Worm (Caenorhabditis elegans) whole organism, young adult: ENCODE results near the gene flh-2.
A peak's percentile ranks its signal among the peaks of the same experiment; 100 is the strongest.

Experiments
- B0035.1 ChIP-seq: sonication (generic microtip); optimal IDR thresholded peaks from 2 replicates; lab custom pipeline; 2016; ENCODE audit warnings: missing genetic modification characterization, mild to moderate bottlenecking, missing compliant biosample characterization, missing genotype, missing genetic modification reagents
- B0261.1 ChIP-seq: sonication (generic microtip); optimal IDR thresholded peaks from 2 replicates; lab custom pipeline; 2016; ENCODE audit warnings: mild to moderate bottlenecking, missing genetic modification characterization, moderate library complexity, missing compliant biosample characterization
- C17E4.6 ChIP-seq: fragments of 200-800 bp; sonication (Bioruptor generic); IDR thresholded peaks from 2 replicates; pipeline ENCODE4 v1.3.6; 2022; ENCODE audit warnings: missing genetic modification reagents, missing genetic modification characterization, missing compliant biosample characterization
- F10E7.11 ChIP-seq: sonication (generic microtip); optimal IDR thresholded peaks from 2 replicates; lab custom pipeline; 2017; ENCODE audit warnings: mild to moderate bottlenecking, missing genetic modification characterization, moderate library complexity, missing compliant biosample characterization
- F33H1.4 ChIP-seq: fragments of 200-800 bp; sonication (Bioruptor generic); IDR thresholded peaks from 2 replicates; pipeline ENCODE4 v1.3.6; 2022; ENCODE audit warnings: missing genetic modification reagents, missing genetic modification characterization, missing compliant biosample characterization
- F52B5.7 ChIP-seq: sonication (generic microtip); optimal IDR thresholded peaks from 2 replicates; lab custom pipeline; 2016; ENCODE audit warnings: mild to moderate bottlenecking, missing genetic modification characterization, missing compliant biosample characterization
- T26A5.8 ChIP-seq: sonication (generic microtip); optimal IDR thresholded peaks from 2 replicates; lab custom pipeline; 2016; ENCODE audit warnings: missing genetic modification characterization, missing compliant biosample characterization
- Y56A3A.18 ChIP-seq: fragments of 200-800 bp; sonication (Bioruptor generic); IDR thresholded peaks from 2 replicates; pipeline ENCODE4 v1.3.6; 2022; ENCODE audit warnings: missing genetic modification reagents, missing genetic modification characterization, missing compliant biosample characterization
- ZK185.1 ChIP-seq: sonication (generic microtip); optimal IDR thresholded peaks from 2 replicates; lab custom pipeline; 2016; ENCODE audit warnings: mild to moderate bottlenecking, missing genetic modification characterization, missing compliant biosample characterization; ENCODE audit not compliant: poor library complexity, severe bottlenecking
- akir-1 ChIP-seq: fragments of 200-800 bp; sonication (Bioruptor generic); optimal IDR thresholded peaks from 2 replicates; lab custom pipeline; 2018; ENCODE audit warnings: mild to moderate bottlenecking, missing genetic modification characterization, moderate library complexity, missing compliant biosample characterization
- ama-1 ChIP-seq, 3 experiments: fragments of 150-350 bp in 1 of 3; sonication (generic microtip) in 2 of 3; optimal IDR thresholded peaks; 2 replicates each; lab custom pipeline; 2014 to 2018; ENCODE audit warnings: missing biosample characterization in 2 of 3, missing genetic modification characterization in 2 of 3, missing genetic modification reagents in 2 of 3
- aptf-3 ChIP-seq: fragments of 200-800 bp; sonication (Bioruptor generic); IDR thresholded peaks from 2 replicates; pipeline ENCODE4 v1.3.6; 2022; ENCODE audit warnings: missing genetic modification characterization, missing compliant biosample characterization
- atf-7 ChIP-seq: sonication (generic microtip); optimal IDR thresholded peaks from 2 replicates; lab custom pipeline; 2017; ENCODE audit warnings: mild to moderate bottlenecking, missing genetic modification characterization, missing compliant biosample characterization
- athp-1 ChIP-seq: sonication (generic microtip); optimal IDR thresholded peaks from 2 replicates; lab custom pipeline; 2017; ENCODE audit warnings: mild to moderate bottlenecking, missing genetic modification characterization, missing compliant biosample characterization
- attf-3 ChIP-seq: fragments of 200-800 bp; sonication (Bioruptor generic); conservative IDR thresholded peaks from 2 replicates; pipeline ENCODE4 v1.3.6; 2022; ENCODE audit warnings: missing genetic modification reagents, missing genetic modification characterization, missing compliant biosample characterization
- bed-2 ChIP-seq: fragments of 200-800 bp; sonication (Bioruptor generic); IDR thresholded peaks from 2 replicates; pipeline ENCODE4 v1.3.6; 2022; ENCODE audit warnings: missing genetic modification reagents, missing genetic modification characterization, missing compliant biosample characterization
- ceh-100 ChIP-seq: fragments of 200-800 bp; sonication (Bioruptor generic); IDR thresholded peaks from 2 replicates; pipeline ENCODE4 v1.3.6; 2022; ENCODE audit warnings: missing genetic modification reagents, missing genetic modification characterization, missing compliant biosample characterization
- ceh-27 ChIP-seq: fragments of 200-800 bp; sonication (Bioruptor generic); optimal IDR thresholded peaks from 2 replicates; lab custom pipeline; 2018; ENCODE audit warnings: mild to moderate bottlenecking, missing genetic modification characterization, moderate library complexity, missing compliant biosample characterization
- ceh-58 ChIP-seq: fragments of 200-800 bp; sonication (Bioruptor generic); IDR thresholded peaks from 2 replicates; pipeline ENCODE4 v1.3.6; 2022; ENCODE audit warnings: missing genetic modification characterization, missing compliant biosample characterization
- ceh-79 ChIP-seq: sonication (generic microtip); optimal IDR thresholded peaks from 2 replicates; lab custom pipeline; 2017; ENCODE audit warnings: mild to moderate bottlenecking, missing genetic modification characterization, missing compliant biosample characterization
- ceh-91 ChIP-seq: fragments of 200-800 bp; sonication (Bioruptor generic); IDR thresholded peaks from 2 replicates; pipeline ENCODE4 v1.3.6; 2022; ENCODE audit warnings: missing genetic modification reagents, missing genetic modification characterization, missing compliant biosample characterization
- dox-1 ChIP-seq: fragments of 200-800 bp; sonication (Bioruptor generic); IDR thresholded peaks from 2 replicates; pipeline ENCODE4 v1.3.6; 2022; ENCODE audit warnings: missing genetic modification reagents, missing genetic modification characterization, missing compliant biosample characterization
- dpl-1 ChIP-seq: fragments of 150-350 bp; optimal IDR thresholded peaks from 2 replicates; lab custom pipeline; 2014; ENCODE audit warnings: missing biosample characterization, missing genetic modification reagents, missing genetic modification characterization
- efl-1 ChIP-seq: fragments of 150-350 bp; optimal IDR thresholded peaks from 2 replicates; lab custom pipeline; 2014; ENCODE audit warnings: missing biosample characterization, missing genetic modification reagents, missing genetic modification characterization
- egl-44 ChIP-seq: fragments of 200-800 bp; sonication (Bioruptor generic); IDR thresholded peaks from 2 replicates; pipeline ENCODE4 v1.3.6; 2022; ENCODE audit warnings: missing genetic modification reagents, missing genetic modification characterization, missing compliant biosample characterization
- hlh-26 ChIP-seq: fragments of 200-800 bp; sonication (Bioruptor generic); conservative IDR thresholded peaks from 2 replicates; pipeline ENCODE4 v1.3.6; 2022; ENCODE audit warnings: missing genetic modification reagents, missing genetic modification characterization, missing compliant biosample characterization
- hmg-1.2 ChIP-seq: fragments of 200-800 bp; sonication (Bioruptor generic); IDR thresholded peaks from 2 replicates; pipeline ENCODE4 v1.3.6; 2022; ENCODE audit warnings: missing genetic modification reagents, missing genetic modification characterization, missing compliant biosample characterization
- hsf-1 ChIP-seq: fragments of 200-800 bp; sonication (Bioruptor generic); IDR thresholded peaks from 2 replicates; pipeline ENCODE4 v1.3.6; 2022; ENCODE audit warnings: missing genetic modification reagents, missing genetic modification characterization, missing compliant biosample characterization
- lag-1 ChIP-seq: fragments of 200-800 bp; sonication (Bioruptor generic); IDR thresholded peaks from 2 replicates; pipeline ENCODE4 v1.3.6; 2022; ENCODE audit warnings: missing genetic modification reagents, missing genetic modification characterization, missing compliant biosample characterization
- lin-26 ChIP-seq: fragments of 200-800 bp; sonication (Bioruptor generic); IDR thresholded peaks from 2 replicates; pipeline ENCODE4 v1.3.6; 2022; ENCODE audit warnings: missing genetic modification reagents, missing genetic modification characterization, missing compliant biosample characterization
- lin-54 ChIP-seq: fragments of 200-800 bp; sonication (Bioruptor generic); optimal IDR thresholded peaks from 2 replicates; lab custom pipeline; 2018; ENCODE audit warnings: mild to moderate bottlenecking, missing genetic modification characterization, missing compliant biosample characterization
- lir-1 ChIP-seq: fragments of 200-800 bp; sonication (Bioruptor generic); conservative IDR thresholded peaks from 2 replicates; pipeline ENCODE4 v1.3.6; 2022; ENCODE audit warnings: missing genetic modification reagents, missing genetic modification characterization, missing compliant biosample characterization
- lsl-1 ChIP-seq: fragments of 200-800 bp; sonication (Bioruptor generic); optimal IDR thresholded peaks from 2 replicates; lab custom pipeline; 2018; ENCODE audit warnings: mild to moderate bottlenecking, missing genetic modification characterization, moderate library complexity, missing compliant biosample characterization
- madf-6 ChIP-seq: fragments of 200-800 bp; sonication (Bioruptor generic); IDR thresholded peaks from 2 replicates; pipeline ENCODE4 v1.3.6; 2022; ENCODE audit warnings: missing genetic modification reagents, missing genetic modification characterization, missing compliant biosample characterization
- madf-8 ChIP-seq: fragments of 200-800 bp; sonication (Bioruptor generic); conservative IDR thresholded peaks from 2 replicates; pipeline ENCODE4 v1.3.6; 2022; ENCODE audit warnings: missing genetic modification reagents, missing genetic modification characterization, missing compliant biosample characterization
- mcd-1 ChIP-seq: fragments of 200-800 bp; sonication (Bioruptor generic); IDR thresholded peaks from 2 replicates; pipeline ENCODE4 v1.3.6; 2022; ENCODE audit warnings: missing genetic modification reagents, missing genetic modification characterization, missing compliant biosample characterization
- mel-28 ChIP-seq: sonication (generic microtip); optimal IDR thresholded peaks from 2 replicates; lab custom pipeline; 2016; ENCODE audit warnings: borderline replicate concordance, mild to moderate bottlenecking, missing genetic modification characterization, missing compliant biosample characterization
- mes-4 ChIP-seq: sonication (generic microtip); optimal IDR thresholded peaks from 2 replicates; lab custom pipeline; 2016; ENCODE audit warnings: missing genotype, missing genetic modification characterization, missing compliant biosample characterization
- mxl-1 ChIP-seq: sonication (generic microtip); optimal IDR thresholded peaks from 2 replicates; lab custom pipeline; 2016; ENCODE audit warnings: missing genetic modification characterization, missing compliant biosample characterization
- nfya-2 ChIP-seq: fragments of 200-800 bp; sonication (Bioruptor generic); IDR thresholded peaks from 2 replicates; pipeline ENCODE4 v1.3.6; 2022; ENCODE audit warnings: missing genetic modification reagents, missing genetic modification characterization, missing compliant biosample characterization
- nhr-179 ChIP-seq: sonication (generic microtip); optimal IDR thresholded peaks from 2 replicates; lab custom pipeline; 2016; ENCODE audit warnings: mild to moderate bottlenecking, missing genetic modification characterization, missing compliant biosample characterization
- nhr-80 ChIP-seq: sonication (generic microtip); optimal IDR thresholded peaks from 2 replicates; lab custom pipeline; 2016; ENCODE audit warnings: missing genetic modification characterization, missing compliant biosample characterization
- sea-2 ChIP-seq: fragments of 200-800 bp; sonication (Bioruptor generic); IDR thresholded peaks from 2 replicates; pipeline ENCODE4 v1.3.6; 2022; ENCODE audit warnings: missing genetic modification characterization, missing compliant biosample characterization
- snpc-3.4 ChIP-seq: sonication (generic microtip); optimal IDR thresholded peaks from 2 replicates; lab custom pipeline; 2017; ENCODE audit warnings: missing genetic modification characterization, mild to moderate bottlenecking, missing compliant biosample characterization, antibody characterized with exemption, moderate library complexity, missing genotype, missing genetic modification reagents
- sptf-2 ChIP-seq: fragments of 200-800 bp; sonication (Bioruptor generic); optimal IDR thresholded peaks from 2 replicates; lab custom pipeline; 2018; ENCODE audit warnings: mild to moderate bottlenecking, missing genetic modification characterization, missing compliant biosample characterization
- tbp1 ChIP-seq: fragments of 200-800 bp; sonication (Bioruptor generic); optimal IDR thresholded peaks from 2 replicates; lab custom pipeline; 2018; ENCODE audit warnings: mild to moderate bottlenecking, missing genetic modification characterization, missing compliant biosample characterization
- unc-130 ChIP-seq: sonication (generic microtip); optimal IDR thresholded peaks from 2 replicates; lab custom pipeline; 2016; ENCODE audit warnings: missing genetic modification reagents, missing genetic modification characterization, missing compliant biosample characterization
- zim-3 ChIP-seq: sonication (generic microtip); optimal IDR thresholded peaks from 2 replicates; lab custom pipeline; 2017; ENCODE audit warnings: mild to moderate bottlenecking, missing genetic modification characterization, moderate library complexity, missing compliant biosample characterization
- ztf-25 ChIP-seq: fragments of 200-800 bp; sonication (Bioruptor generic); IDR thresholded peaks from 2 replicates; pipeline ENCODE4 v1.3.6; 2022; ENCODE audit warnings: missing genetic modification reagents, missing genetic modification characterization, missing compliant biosample characterization
- ztf-3 ChIP-seq: fragments of 200-800 bp; sonication (Bioruptor generic); optimal IDR thresholded peaks from 2 replicates; lab custom pipeline; 2018; ENCODE audit warnings: mild to moderate bottlenecking, missing genetic modification characterization, missing compliant biosample characterization

Gene flh-2

ce11 chrIII:4986790-4987259 lies 34.9 kb downstream of the flh-2 start, which contains the start of the genes C27F2.10 and wdr-60:
TSS of gene C27F2.10 (minus strand) at chrIII:4986898.
TSS of gene wdr-60 (plus strand) at chrIII:4987209.
- TF ChIP-seq madf-6 (GFP tag; lab: Robert Waterston, UW) (peak; percentile 63), aptf-3 (GFP tag; lab: Robert Waterston, UW) (no peak), ceh-79 (no peak), nhr-80 (tag; lab: Kevin White, UChicago) (no peak), mcd-1 (GFP tag; lab: Robert Waterston, UW) (no peak), ztf-25 (GFP tag; lab: Robert Waterston, UW) (no peak), B0035.1 (tag; lab: Kevin White, UChicago) (no peak), C17E4.6 (GFP tag; lab: Robert Waterston, UW) (no peak), nhr-179 (no peak), tbp1 (no peak), Y56A3A.18 (GFP tag; lab: Robert Waterston, UW) (no peak), lag-1 (no peak), sea-2 (GFP tag; lab: Robert Waterston, UW) (no peak), unc-130 (GFP tag; lab: Kevin White, UChicago) (no peak), B0261.1 (no peak), lir-1 (GFP tag; lab: Robert Waterston, UW) (no peak), bed-2 (GFP tag; lab: Robert Waterston, UW) (no peak), snpc-3.4 (tag; lab: Kevin White, UChicago) (no peak), ceh-91 (no peak), madf-8 (0 out of 2 replicates have a peak, but pooled peaks have one; percentile 5), sptf-2 (GFP tag; lab: Kevin White, UChicago) (no peak), ztf-3 (GFP tag; lab: Kevin White, UChicago) (no peak), zim-3 (tag; lab: Kevin White, UChicago) (no peak), dox-1 (GFP tag; lab: Robert Waterston, UW) (0 out of 2 replicates have a peak, but pooled peaks have one; percentile 21), mel-28 (tag; lab: Kevin White, UChicago) (no peak), hlh-26 (GFP tag; lab: Robert Waterston, UW) (no peak), ama-1 (optimal IDR thresholded peaks at IDR 0.05; lab: Kevin White, UChicago) (no peak), ama-1 (GFP tag; optimal IDR thresholded peaks at IDR 0.05; lab: Kevin White, UChicago) (no peak), athp-1 (no peak), mxl-1 (no peak), akir-1 (GFP tag; lab: Kevin White, UChicago) (no peak), lin-26 (GFP tag; lab: Robert Waterston, UW) (no peak), lin-54 (GFP tag; lab: Kevin White, UChicago) (peak; percentile 78), atf-7 (tag; lab: Kevin White, UChicago) (no peak), ZK185.1 (tag; lab: Kevin White, UChicago) (no peak), hsf-1 (GFP tag; lab: Robert Waterston, UW) (no peak), efl-1 (GFP tag; lab: Kevin White, UChicago) (peak; percentile 63), ceh-58 (GFP tag; lab: Robert Waterston, UW) (no peak), T26A5.8 (no peak), hmg-1.2 (GFP tag; lab: Robert Waterston, UW) (no peak), F52B5.7 (tag; lab: Kevin White, UChicago) (no peak), ceh-27 (GFP tag; lab: Kevin White, UChicago) (no peak), dpl-1 (GFP tag; lab: Kevin White, UChicago) (peak; percentile 58), F10E7.11 (no peak), F33H1.4 (GFP tag; lab: Robert Waterston, UW) (peak; percentile 37; the same call in 1 of the 2 replicates), mes-4 (no peak), lsl-1 (GFP tag; lab: Kevin White, UChicago) (peak; percentile 17), attf-3 (GFP tag; lab: Robert Waterston, UW) (no peak), nfya-2 (GFP tag; lab: Robert Waterston, UW) (no peak), ceh-100 (GFP tag; lab: Robert Waterston, UW) (no peak), egl-44 (GFP tag; lab: Robert Waterston, UW) (no peak)
